Worm (Caenorhabditis elegans) whole organism, L4 larva: Measurements from ENCODE around the gene nlp-34.

Experiments
- F26F4.8 ChIP-seq: fragments of 200-800 bp; sonication (Bioruptor generic); conservative IDR thresholded peaks from 2 replicates; pipeline ENCODE4 v1.3.6; 2022; ENCODE audit warnings: missing genetic modification characterization, missing compliant biosample characterization
- F37D6.2 ChIP-seq: sonication (generic microtip); optimal IDR thresholded peaks from 2 replicates; lab custom pipeline; 2016; ENCODE audit warnings: mild to moderate bottlenecking, missing genetic modification characterization, missing compliant biosample characterization
- Y5F2A.4 ChIP-seq: fragments of 200-800 bp; sonication (Bioruptor generic); optimal IDR thresholded peaks from 2 replicates; lab custom pipeline; 2018; ENCODE audit warnings: mild to moderate bottlenecking, missing genetic modification characterization, missing compliant biosample characterization
- aha-1 ChIP-seq: fragments of 150-350 bp; peaks from one replicate; lab custom pipeline; 2014; ENCODE audit warnings: missing biosample characterization, missing genetic modification characterization
- ceh-82 ChIP-seq: sonication (generic microtip); optimal IDR thresholded peaks from 2 replicates; lab custom pipeline; 2017; ENCODE audit warnings: missing biosample characterization, missing genetic modification characterization
- daf-19 ChIP-seq: fragments of 200-800 bp; sonication (Bioruptor generic); conservative IDR thresholded peaks from 2 replicates; pipeline ENCODE4 v1.3.6; 2022; ENCODE audit warnings: missing genetic modification characterization, missing compliant biosample characterization
- dmd-8 ChIP-seq: fragments of 200-800 bp; sonication (Bioruptor generic); IDR thresholded peaks from 2 replicates; pipeline ENCODE4 v1.3.6; 2022; ENCODE audit warnings: missing genetic modification characterization, missing compliant biosample characterization
- gei-8 ChIP-seq: fragments of 200-800 bp; sonication (Bioruptor generic); optimal IDR thresholded peaks from 2 replicates; lab custom pipeline; 2018; ENCODE audit warnings: mild to moderate bottlenecking, missing genetic modification characterization, missing compliant biosample characterization
- hlh-11 ChIP-seq: fragments of 200-800 bp; sonication (Bioruptor generic); optimal IDR thresholded peaks from 2 replicates; lab custom pipeline; 2018; ENCODE audit warnings: mild to moderate bottlenecking, missing genetic modification characterization, missing compliant biosample characterization
- hlh-30 ChIP-seq: sonication (generic microtip); optimal IDR thresholded peaks from 2 replicates; lab custom pipeline; 2017; ENCODE audit warnings: antibody characterized with exemption, mild to moderate bottlenecking, missing genetic modification characterization, missing compliant biosample characterization; ENCODE audit not compliant: insufficient read depth
- hmg-1.1 ChIP-seq: fragments of 200-800 bp; sonication (Bioruptor generic); IDR thresholded peaks from 2 replicates; pipeline ENCODE4 v1.3.6; 2022; ENCODE audit warnings: missing genetic modification reagents, missing genetic modification characterization, missing compliant biosample characterization
- jun-1 ChIP-seq: fragments of 150-350 bp; optimal IDR thresholded peaks from 2 replicates; lab custom pipeline; 2014; ENCODE audit warnings: missing biosample characterization, missing genetic modification reagents, missing genetic modification characterization
- lin-1 ChIP-seq: fragments of 200-800 bp; sonication (Bioruptor generic); IDR thresholded peaks from 2 replicates; pipeline ENCODE4 v1.3.6; 2022; ENCODE audit warnings: missing genetic modification reagents, missing genetic modification characterization, missing compliant biosample characterization
- lin-13 ChIP-seq: fragments of 150-350 bp; optimal IDR thresholded peaks from 2 replicates; lab custom pipeline; 2014; ENCODE audit warnings: missing biosample characterization, missing genetic modification reagents, missing genetic modification characterization
- lin-15B ChIP-seq: fragments of 150-350 bp; sonication (generic microtip); optimal IDR thresholded peaks from 3 replicates; lab custom pipeline; 2014; ENCODE audit warnings: missing biosample characterization, missing genetic modification characterization
- lin-39 ChIP-seq: fragments of 150-350 bp; optimal IDR thresholded peaks from 2 replicates; lab custom pipeline; 2014; ENCODE audit warnings: missing biosample characterization, missing genetic modification reagents, missing genetic modification characterization
- lir-3 ChIP-seq: sonication (generic microtip); optimal IDR thresholded peaks from 2 replicates; lab custom pipeline; 2016; ENCODE audit warnings: mild to moderate bottlenecking, missing genetic modification characterization, missing compliant biosample characterization
- madf-9 ChIP-seq: fragments of 200-800 bp; sonication (Bioruptor generic); conservative IDR thresholded peaks from 2 replicates; pipeline ENCODE4 v1.3.6; 2022; ENCODE audit warnings: missing genetic modification reagents, missing genetic modification characterization, missing compliant biosample characterization
- mdt-29 ChIP-seq: fragments of 200-800 bp; sonication (Bioruptor generic); IDR thresholded peaks from 2 replicates; pipeline ENCODE4 v1.3.6; 2022; ENCODE audit warnings: missing genetic modification reagents, missing genetic modification characterization, missing compliant biosample characterization
- mes-2 ChIP-seq: sonication (generic microtip); optimal IDR thresholded peaks from 2 replicates; lab custom pipeline; 2016; ENCODE audit warnings: missing genotype, mild to moderate bottlenecking, missing genetic modification characterization, missing compliant biosample characterization; ENCODE audit not compliant: poor library complexity, severe bottlenecking
- nhr-10 ChIP-seq: fragments of 150-350 bp; optimal IDR thresholded peaks from 2 replicates; lab custom pipeline; 2014; ENCODE audit warnings: missing biosample characterization, missing genetic modification characterization
- nhr-11 ChIP-seq: fragments of 150-350 bp; optimal IDR thresholded peaks from 2 replicates; lab custom pipeline; 2014; ENCODE audit warnings: missing biosample characterization, missing genetic modification characterization
- nhr-42 ChIP-seq: fragments of 200-800 bp; sonication (Bioruptor generic); IDR thresholded peaks from 2 replicates; pipeline ENCODE4 v1.3.6; 2022; ENCODE audit warnings: missing genetic modification characterization, missing compliant biosample characterization
- nhr-77 ChIP-seq: fragments of 150-350 bp; optimal IDR thresholded peaks from 2 replicates; lab custom pipeline; 2014; ENCODE audit warnings: missing biosample characterization, missing genetic modification characterization
- pha-4 ChIP-seq, 2 experiments: fragments of 150-350 bp in 1 of 2; fragments of 200-800 bp in 1 of 2; sonication (Bioruptor generic) in 1 of 2; IDR thresholded peaks in 1 of 2; optimal IDR thresholded peaks in 1 of 2; 2 replicates each; pipeline versions ENCODE4 v1.3.6 to Lab custom; 2014 to 2022; ENCODE audit warnings: missing genetic modification characterization in 2 of 2, missing genetic modification reagents in 2 of 2, missing biosample characterization in 1 of 2, missing compliant biosample characterization in 1 of 2
- php-3 ChIP-seq: fragments of 200-800 bp; sonication (Bioruptor generic); IDR thresholded peaks from 2 replicates; pipeline ENCODE4 v1.3.6; 2022; ENCODE audit warnings: missing genetic modification reagents, missing genetic modification characterization, missing compliant biosample characterization
- skn-1 ChIP-seq: fragments of 150-350 bp; optimal IDR thresholded peaks from 2 replicates; lab custom pipeline; 2014; ENCODE audit warnings: missing biosample characterization, missing genetic modification characterization
- snpc-1.2 ChIP-seq: fragments of 200-800 bp; sonication (Bioruptor generic); IDR thresholded peaks from 2 replicates; pipeline ENCODE4 v1.3.6; 2022; ENCODE audit warnings: missing genetic modification reagents, missing genetic modification characterization, missing compliant biosample characterization
- spr-3 ChIP-seq: fragments of 200-800 bp; sonication (Bioruptor generic); optimal IDR thresholded peaks from 2 replicates; lab custom pipeline; 2018; ENCODE audit warnings: mild to moderate bottlenecking, missing genetic modification characterization, missing compliant biosample characterization
- unc-130 ChIP-seq: sonication (generic microtip); optimal IDR thresholded peaks from 2 replicates; lab custom pipeline; 2016; ENCODE audit warnings: missing genetic modification reagents, missing genetic modification characterization, missing compliant biosample characterization
- unc-39 ChIP-seq: sonication (generic microtip); optimal IDR thresholded peaks from 2 replicates; lab custom pipeline; 2017; ENCODE audit warnings: missing biosample characterization, missing genetic modification characterization
- unc-62 ChIP-seq, 3 experiments: fragments of 150-350 bp in 1 of 3; sonication (generic microtip); optimal IDR thresholded peaks in 2 of 3; peaks in 1 of 3; 1 replicate in 1 of 3; 2 replicates in 2 of 3; lab custom pipeline; 2014 to 2017; ENCODE audit warnings: missing biosample characterization in 3 of 3, missing genetic modification characterization in 3 of 3, missing genetic modification reagents in 3 of 3, missing genotype in 1 of 3
- zfp-3 ChIP-seq: fragments of 200-800 bp; sonication (Bioruptor generic); conservative IDR thresholded peaks from 2 replicates; pipeline ENCODE4 v1.3.6; 2022; ENCODE audit warnings: missing genetic modification reagents, missing genetic modification characterization, missing compliant biosample characterization

Gene nlp-34

ce11 chrV:4018591-4018990 is 39.7 kb upstream of the nlp-34 start:
- TF ChIP-seq jun-1 (tag; lab: Kevin White, UChicago) (no peak), unc-62 (GFP tag; optimal IDR thresholded peaks at IDR 0.05 in 1 of 2; lab: Kevin White, UChicago) (peak in 1 of 2 experiments; percentile 80), unc-62 (tag; optimal IDR thresholded peaks at IDR 0.05; lab: Kevin White, UChicago) (no peak)

- TF ChIP-seq hlh-11 (tag; lab: Kevin White, UChicago) (no peak), nhr-42 (GFP tag; lab: Robert Waterston, UW) (no peak), F26F4.8 (GFP tag; lab: Robert Waterston, UW) (no peak), F37D6.2 (tag; lab: Kevin White, UChicago) (no peak)
These were observed 37.8 kb upstream of the nlp-34 start, which contains the start of gene srw-89 for ce11 chrV:4016780-4017179. TSS of gene srw-89 (plus strand) at chrV:4017080.

DNA sequence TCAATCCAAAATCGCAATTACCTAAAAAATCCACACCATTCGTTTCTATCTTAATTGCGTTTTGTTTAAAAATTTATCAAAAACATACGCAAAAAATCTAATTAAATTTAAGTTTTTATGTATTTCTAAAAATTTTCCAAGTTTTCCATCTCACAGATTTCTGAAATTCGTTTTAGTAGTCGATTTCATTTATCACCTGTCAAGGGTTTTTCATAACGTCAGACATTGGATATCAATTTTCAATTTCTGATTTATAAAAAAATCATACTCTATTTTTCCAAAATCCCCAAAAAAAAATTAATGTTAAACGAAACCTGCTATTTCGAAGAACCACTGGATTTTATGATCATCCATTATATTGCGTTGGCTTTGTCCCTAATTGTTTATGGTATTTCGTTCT is 31.2 kb upstream of the nlp-34 start, which contains the start of gene srh-4:
Gene srh-4, plus strand, starts transcription at position 301 of the 400 bp plus-strand sequence.
- TF ChIP-seq aha-1 (peak; percentile 3), pha-4 (GFP tag; IDR thresholded peaks at IDR 0.05; lab: Robert Waterston, UW) (no peak), pha-4 (tag; optimal IDR thresholded peaks at IDR 0.05; lab: Kevin White, UChicago) (no peak)

- TF ChIP-seq lin-1 (GFP tag; lab: Robert Waterston, UW): no peak
- TF ChIP-seq nhr-11 (tag; lab: Kevin White, UChicago): no peak
- no peak for TF ChIP-seq lin-13 (GFP tag; lab: Kevin White, UChicago)
- no peak for TF ChIP-seq lir-3 (tag; lab: Kevin White, UChicago)
- TF ChIP-seq hmg-1.1: no peak
These were observed 29.0 kb upstream of the nlp-34 start, which contains the start of gene srh-7 for ce11 chrV:4007927-4008326. TSS of gene srh-7 (plus strand) at chrV:4008227.

- TF ChIP-seq nhr-10: no peak
- peak; percentile 25 for TF ChIP-seq aha-1
These were observed 26.3 kb upstream of the nlp-34 start, which contains the start of gene srh-8 for ce11 chrV:4005219-4005618. TSS of gene srh-8 (plus strand) at chrV:4005519.

DNA sequence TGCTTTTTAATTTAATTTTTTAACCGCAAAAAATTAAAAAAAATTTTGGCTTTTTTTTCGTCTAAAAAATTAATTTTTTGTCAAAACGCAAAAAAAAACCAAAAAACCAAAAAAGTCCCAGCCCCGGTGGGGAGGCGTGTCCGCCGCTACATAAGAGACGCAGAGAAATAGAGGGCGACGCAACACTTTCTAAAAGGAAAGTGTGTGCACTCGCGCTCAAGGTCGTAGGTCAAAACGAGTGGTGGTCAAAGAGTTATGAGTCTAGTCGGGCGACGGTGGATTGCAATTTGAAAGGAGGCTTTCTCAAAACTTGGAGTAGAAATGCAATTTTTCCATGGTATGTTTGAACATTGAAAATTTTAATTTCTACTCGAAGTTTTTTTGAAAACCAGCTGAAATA is 25.6 kb upstream of the nlp-34 start:
- TF ChIP-seq php-3 (GFP tag; lab: Robert Waterston, UW) (no peak), skn-1 (tag; lab: Kevin White, UChicago) (no peak), hlh-30 (tag; lab: Kevin White, UChicago) (no peak), lir-3 (tag; lab: Kevin White, UChicago) (no peak), spr-3 (GFP tag; lab: Kevin White, UChicago) (no peak), lin-15B (no peak)

DNA sequence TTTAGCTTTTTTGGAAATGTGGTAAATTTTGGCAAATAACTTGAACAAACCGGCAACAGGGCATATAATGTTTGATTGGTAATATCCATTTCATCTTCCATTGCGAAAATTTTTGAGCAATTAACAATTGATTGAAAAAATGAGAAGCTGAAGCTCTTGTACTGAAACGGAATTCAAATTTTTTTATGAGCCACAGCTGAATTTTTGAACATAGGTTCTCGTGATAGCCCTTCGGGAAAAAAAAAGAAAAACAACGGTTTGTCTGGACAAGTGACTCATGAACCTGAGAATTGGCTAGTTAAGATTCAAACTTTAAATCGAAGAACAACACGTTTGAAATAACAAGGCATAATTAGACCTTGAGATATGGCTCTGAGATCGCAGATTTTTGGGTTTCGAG is 16.9 kb upstream of the nlp-34 start, which contains the start of gene srx-62:
Gene srx-62, minus strand, starts transcription at position 101 of the 400 bp plus-strand sequence.
- TF ChIP-seq zfp-3 (GFP tag; lab: Robert Waterston, UW) (no peak), mdt-29 (GFP tag; lab: Robert Waterston, UW) (no peak), ceh-82 (tag; lab: Kevin White, UChicago) (no peak), unc-39 (tag; lab: Kevin White, UChicago) (no peak), nhr-77 (tag; lab: Kevin White, UChicago) (no peak), F37D6.2 (tag; lab: Kevin White, UChicago) (no peak)
- TF ChIP-seq, all 104 proteins: peak for 0

DNA sequence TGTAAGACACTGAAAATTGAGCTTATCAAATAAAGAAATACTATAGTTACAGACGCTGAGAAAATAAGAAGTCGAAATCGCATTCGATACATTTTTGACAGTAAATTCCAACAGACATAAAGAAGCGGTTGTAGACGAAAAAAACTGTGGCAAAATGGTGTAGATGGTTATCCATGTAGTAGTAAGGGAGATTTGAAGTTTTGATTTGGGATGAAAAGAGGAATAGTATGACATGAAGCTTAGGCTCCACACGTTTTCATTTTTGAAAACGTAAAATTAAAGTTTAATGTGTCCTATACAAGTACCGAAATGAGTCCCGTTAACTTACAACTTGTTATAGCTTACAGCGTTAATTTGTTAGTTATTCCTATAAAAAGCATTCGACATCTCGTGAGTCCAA is 15.1 kb upstream of the nlp-34 start, which contains the start of gene K09D9.9:
Gene K09D9.9, minus strand, starts transcription at position 101 of the 400 bp plus-strand sequence.
- no peak for TF ChIP-seq madf-9 (GFP tag; lab: Robert Waterston, UW)
- TF ChIP-seq lin-39: no peak
- TF ChIP-seq dmd-8 (GFP tag; lab: Robert Waterston, UW): no peak
- no peak for TF ChIP-seq snpc-1.2 (GFP tag; lab: Robert Waterston, UW)
- TF ChIP-seq lin-1 (GFP tag; lab: Robert Waterston, UW): no peak
- no peak for TF ChIP-seq unc-130
- TF ChIP-seq nhr-42 (GFP tag; lab: Robert Waterston, UW): no peak
- TF ChIP-seq daf-19 (GFP tag; lab: Robert Waterston, UW): no peak
- no peak for TF ChIP-seq Y5F2A.4 (GFP tag; lab: Kevin White, UChicago)
- TF ChIP-seq mes-2 (tag; lab: Kevin White, UChicago): no peak
- TF ChIP-seq gei-8 (GFP tag; lab: Kevin White, UChicago): no peak
- TF ChIP-seq, all 104 proteins: peak for 0
